Fruit fly (Drosophila melanogaster) whole organism, adult: Measurements from ENCODE around the gene Srlp.

ENCODE experiments used
- CG12768 ChIP-seq: fragments of 200-800 bp; sonication (Bioruptor generic); optimal IDR thresholded peaks from 2 replicates; lab custom pipeline; 2017; ENCODE audit warnings: missing biosample characterization, missing genetic modification characterization, mild to moderate bottlenecking, moderate library complexity, missing genetic modification reagents
- CG7045 ChIP-seq: fragments of 200-800 bp; sonication (Bioruptor generic); optimal IDR thresholded peaks from 2 replicates; lab custom pipeline; 2017; ENCODE audit warnings: missing biosample characterization, mild to moderate bottlenecking, missing genetic modification characterization
- cic ChIP-seq: fragments of 200-800 bp; sonication (Bioruptor generic); optimal IDR thresholded peaks from 2 replicates; lab custom pipeline; 2017; ENCODE audit warnings: missing biosample characterization, mild to moderate bottlenecking, missing genetic modification characterization, moderate library complexity

DNA sequence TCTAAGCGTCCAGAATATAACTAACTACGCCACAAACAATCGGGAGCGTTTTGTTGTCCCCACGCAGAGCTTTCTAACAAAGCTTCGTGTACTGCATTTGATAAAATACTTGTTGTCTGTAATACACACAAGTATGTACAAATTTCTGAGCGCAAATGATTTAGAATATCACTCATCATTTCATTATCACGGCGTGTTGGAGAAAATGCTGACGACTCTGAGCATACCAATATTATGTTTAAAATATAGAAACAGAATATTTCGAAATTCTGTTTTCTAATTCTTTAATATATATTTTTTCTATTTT lies 28.0 kb upstream of the Srlp start, which contains the start of gene Cyp9f2:
- TF ChIP-seq CG7045 (GFP tag; lab: Kevin White, UChicago) (no peak), cic (peak; percentile 69), CG12768 (GFP tag; lab: Kevin White, UChicago) (no peak)
